Fruit fly (Drosophila melanogaster) whole organism, embryonic: Measurements from ENCODE around the gene Kdm5.

Experiments used
- B-H2 ChIP-seq: fragments of 200-800 bp; sonication (Bioruptor generic); optimal IDR thresholded peaks from 2 replicates; lab custom pipeline; 2018; ENCODE audit warnings: missing biosample characterization, mild to moderate bottlenecking, missing genetic modification characterization
- CG10431 ChIP-seq: fragments of 200-800 bp; sonication (Bioruptor generic); optimal IDR thresholded peaks from 3 replicates; lab custom pipeline; 2018; ENCODE audit warnings: missing biosample characterization, mild to moderate bottlenecking, missing genetic modification characterization
- CG10979 ChIP-seq: fragments of 200-800 bp; sonication (Bioruptor generic); optimal IDR thresholded peaks from 2 replicates; lab custom pipeline; 2018; ENCODE audit warnings: missing biosample characterization, mild to moderate bottlenecking, missing genetic modification characterization, moderate library complexity
- CG12219 ChIP-seq: fragments of 200-800 bp; sonication (Bioruptor generic); optimal IDR thresholded peaks from 3 replicates; lab custom pipeline; 2018; ENCODE audit warnings: missing biosample characterization, mild to moderate bottlenecking, missing genetic modification characterization
- CG1233 ChIP-seq: fragments of 200-800 bp; sonication (Bioruptor generic); optimal IDR thresholded peaks from 4 replicates; lab custom pipeline; 2018; ENCODE audit warnings: missing biosample characterization, mild to moderate bottlenecking, missing genetic modification characterization
- CG12391 ChIP-seq: fragments of 200-800 bp; sonication (Bioruptor generic); optimal IDR thresholded peaks from 3 replicates; lab custom pipeline; 2018; ENCODE audit warnings: missing biosample characterization, mild to moderate bottlenecking, missing genetic modification characterization, moderate library complexity
- CG13624 ChIP-seq: fragments of 200-800 bp; sonication (Bioruptor generic); optimal IDR thresholded peaks from 2 replicates; lab custom pipeline; 2016; ENCODE audit warnings: missing biosample characterization, missing genetic modification characterization
- CG13775 ChIP-seq: fragments of 200-800 bp; sonication (Bioruptor generic); optimal IDR thresholded peaks from 3 replicates; lab custom pipeline; 2017; ENCODE audit warnings: missing biosample characterization, mild to moderate bottlenecking, missing genetic modification characterization
- CG15479 ChIP-seq: fragments of 200-800 bp; sonication (Bioruptor generic); optimal IDR thresholded peaks from 3 replicates; lab custom pipeline; 2019; ENCODE audit warnings: missing biosample characterization, mild to moderate bottlenecking, missing genetic modification characterization, moderate library complexity
- CG15601 ChIP-seq: fragments of 200-800 bp; sonication (Bioruptor generic); optimal IDR thresholded peaks from 3 replicates; lab custom pipeline; 2019; ENCODE audit warnings: missing biosample characterization, mild to moderate bottlenecking, missing genetic modification characterization, moderate library complexity
- CG16779 ChIP-seq: fragments of 200-800 bp; sonication (Bioruptor generic); IDR thresholded peaks from 2 replicates; pipeline ENCODE4 v1.3.6; 2022; ENCODE audit warnings: missing biosample characterization, missing genetic modification characterization
- CG17359 ChIP-seq: fragments of 200-800 bp; sonication (Bioruptor generic); optimal IDR thresholded peaks from 3 replicates; lab custom pipeline; 2018; ENCODE audit warnings: missing biosample characterization, mild to moderate bottlenecking, missing genetic modification characterization, moderate library complexity
- CG2116 ChIP-seq: fragments of 200-800 bp; sonication (Bioruptor generic); optimal IDR thresholded peaks from 3 replicates; lab custom pipeline; 2018; ENCODE audit warnings: missing biosample characterization, mild to moderate bottlenecking, missing genetic modification characterization
- CG2120 ChIP-seq: fragments of 200-800 bp; sonication (Bioruptor generic); optimal IDR thresholded peaks from 3 replicates; lab custom pipeline; 2016; ENCODE audit warnings: missing biosample characterization, missing genetic modification characterization
- CG2712 ChIP-seq: fragments of 200-800 bp; optimal IDR thresholded peaks from 3 replicates; lab custom pipeline; 2019; ENCODE audit warnings: missing biosample characterization, mild to moderate bottlenecking, missing genetic modification characterization, moderate library complexity
- CG31365 ChIP-seq: fragments of 200-800 bp; sonication (Bioruptor generic); optimal IDR thresholded peaks from 2 replicates; lab custom pipeline; 2018; ENCODE audit warnings: missing biosample characterization, mild to moderate bottlenecking, missing genetic modification characterization
- CG4282 ChIP-seq: fragments of 200-800 bp; sonication (Bioruptor generic); optimal IDR thresholded peaks from 2 replicates; lab custom pipeline; 2016; ENCODE audit warnings: missing biosample characterization, missing genetic modification characterization
- CG8089 ChIP-seq: fragments of 200-800 bp; sonication (Bioruptor generic); optimal IDR thresholded peaks from 3 replicates; lab custom pipeline; 2016; ENCODE audit warnings: missing biosample characterization, missing genetic modification characterization
- CG8359 ChIP-seq: fragments of 200-800 bp; sonication (Bioruptor generic); optimal IDR thresholded peaks from 2 replicates; lab custom pipeline; 2017; ENCODE audit warnings: missing biosample characterization, mild to moderate bottlenecking, missing genetic modification characterization, borderline replicate concordance
- CG8478 ChIP-seq: fragments of >200 bp; optimal IDR thresholded peaks from 2 replicates; lab custom pipeline; 2018
- D19A ChIP-seq: fragments of 200-800 bp; optimal IDR thresholded peaks from 3 replicates; lab custom pipeline; 2019; ENCODE audit warnings: missing biosample characterization, mild to moderate bottlenecking, missing genetic modification characterization, moderate library complexity
- Dad ChIP-seq: fragments of 200-800 bp; sonication (Bioruptor generic); optimal IDR thresholded peaks from 3 replicates; lab custom pipeline; 2016; ENCODE audit warnings: missing biosample characterization, missing genetic modification characterization
- Eip74EF ChIP-seq, 2 experiments: fragments of 200-800 bp in 1 of 2; fragments of >200 bp in 1 of 2; sonication (Bioruptor generic) in 1 of 2; optimal IDR thresholded peaks; 2 replicates each; lab custom pipeline; 2017 to 2019; ENCODE audit warnings: missing biosample characterization in 2 of 2, missing genetic modification characterization in 2 of 2, mild to moderate bottlenecking in 1 of 2, moderate library complexity in 1 of 2
- HLHmδ ChIP-seq: fragments of 200-800 bp; sonication (Bioruptor generic); optimal IDR thresholded peaks from 2 replicates; lab custom pipeline; 2018; ENCODE audit warnings: missing biosample characterization, mild to moderate bottlenecking, missing genetic modification characterization, moderate library complexity
- NC2β ChIP-seq: fragments of 200-800 bp; sonication (Bioruptor generic); optimal IDR thresholded peaks from 2 replicates; lab custom pipeline; 2016; ENCODE audit warnings: missing biosample characterization, missing genetic modification characterization
- NfI ChIP-seq: fragments of 200-800 bp; sonication (Bioruptor generic); optimal IDR thresholded peaks from 3 replicates; lab custom pipeline; 2018; ENCODE audit warnings: missing biosample characterization, mild to moderate bottlenecking, missing genetic modification characterization, moderate library complexity
- Sox100B ChIP-seq: fragments of 200-800 bp; sonication (Bioruptor generic); optimal IDR thresholded peaks from 3 replicates; lab custom pipeline; 2018; ENCODE audit warnings: missing biosample characterization, mild to moderate bottlenecking, missing genetic modification characterization
- Stat92E ChIP-seq, 3 experiments: fragments of >200 bp in 2 of 3; fragments of 200-800 bp in 1 of 3; sonication (Bioruptor generic) in 1 of 3; optimal IDR thresholded peaks; 2 replicates each; lab custom pipeline; 2017 to 2019; ENCODE audit warnings: missing biosample characterization in 3 of 3, missing genetic modification characterization in 3 of 3, mild to moderate bottlenecking in 1 of 3, moderate library complexity in 1 of 3
- Trl ChIP-seq, 3 experiments: fragments of >200 bp in 2 of 3; fragments of 200-800 bp in 1 of 3; sonication (Bioruptor generic) in 1 of 3; optimal IDR thresholded peaks; 2 replicates in 1 of 3; 3 replicates in 2 of 3; lab custom pipeline; 2016 to 2017; ENCODE audit warnings: missing biosample characterization in 1 of 3, missing genetic modification characterization in 1 of 3
- ase ChIP-seq: fragments of 200-800 bp; sonication (Bioruptor generic); IDR thresholded peaks from 3 replicates; pipeline ENCODE4 v1.3.6; 2022; ENCODE audit warnings: missing biosample characterization, missing genetic modification characterization
- cad ChIP-seq: fragments of >200 bp; optimal IDR thresholded peaks from 2 replicates; lab custom pipeline; 2017; ENCODE audit warnings: missing biosample characterization, missing genetic modification characterization
- dpn ChIP-seq, 2 experiments: fragments of 200-800 bp; sonication (Bioruptor generic); optimal IDR thresholded peaks; 3 replicates each; lab custom pipeline; 2016; ENCODE audit warnings: missing biosample characterization in 2 of 2, missing genetic modification characterization in 2 of 2
- ftz-f1 ChIP-seq: fragments of 200-800 bp; sonication (Bioruptor generic); optimal IDR thresholded peaks from 2 replicates; lab custom pipeline; 2016; ENCODE audit warnings: missing biosample characterization, missing genetic modification characterization
- fu2 ChIP-seq: fragments of 200-800 bp; sonication (Bioruptor generic); optimal IDR thresholded peaks from 2 replicates; lab custom pipeline; 2016; ENCODE audit warnings: missing biosample characterization, missing genetic modification characterization
- grau ChIP-seq: fragments of 200-800 bp; optimal IDR thresholded peaks from 3 replicates; lab custom pipeline; 2019; ENCODE audit warnings: missing biosample characterization, mild to moderate bottlenecking, missing genetic modification characterization, moderate library complexity
- grn ChIP-seq: fragments of 200-800 bp; sonication (Bioruptor generic); optimal IDR thresholded peaks from 3 replicates; lab custom pipeline; 2017; ENCODE audit warnings: missing biosample characterization, missing genetic modification characterization
- her ChIP-seq: fragments of 200-800 bp; sonication (Bioruptor generic); optimal IDR thresholded peaks from 2 replicates; lab custom pipeline; 2016; ENCODE audit warnings: missing biosample characterization, missing genetic modification characterization
- kah ChIP-seq: fragments of 200-800 bp; sonication (Bioruptor generic); optimal IDR thresholded peaks from 2 replicates; lab custom pipeline; 2018; ENCODE audit warnings: missing biosample characterization, mild to moderate bottlenecking, missing genetic modification characterization
- kni ChIP-seq: fragments of 200-800 bp; sonication (Bioruptor generic); optimal IDR thresholded peaks from 3 replicates; lab custom pipeline; 2017; ENCODE audit warnings: mild to moderate bottlenecking, missing biosample characterization, missing genetic modification reagents, missing genetic modification characterization
- luna ChIP-seq: fragments of 200-800 bp; sonication (Bioruptor generic); optimal IDR thresholded peaks from 2 replicates; lab custom pipeline; 2016; ENCODE audit warnings: missing biosample characterization, missing genetic modification characterization
- oc ChIP-seq: fragments of 200-800 bp; sonication (Bioruptor generic); optimal IDR thresholded peaks from 2 replicates; lab custom pipeline; 2018; ENCODE audit warnings: missing biosample characterization, mild to moderate bottlenecking, missing genetic modification characterization, moderate library complexity
- scrt ChIP-seq: fragments of 200-800 bp; sonication (Bioruptor generic); optimal IDR thresholded peaks from 2 replicates; lab custom pipeline; 2018; ENCODE audit warnings: missing biosample characterization, mild to moderate bottlenecking, missing genetic modification characterization, moderate library complexity
- sd ChIP-seq: fragments of 200-800 bp; sonication (Bioruptor generic); optimal IDR thresholded peaks from 3 replicates; lab custom pipeline; 2018; ENCODE audit warnings: missing biosample characterization, mild to moderate bottlenecking, missing genetic modification characterization, moderate library complexity
- wek ChIP-seq: fragments of 200-800 bp; sonication (Bioruptor generic); optimal IDR thresholded peaks from 3 replicates; lab custom pipeline; 2018; ENCODE audit warnings: missing biosample characterization, mild to moderate bottlenecking, missing genetic modification characterization, moderate library complexity

Kdm5 gene

dm6 chr2L:5980862-5981432, 18.4 kb downstream of the Kdm5 start, which contains the start of gene chic (continued):
- TF ChIP-seq CG4282 (GFP tag; lab: Kevin White, UChicago) (no peak), fu2 (GFP tag; lab: Kevin White, UChicago) (peak; percentile 0), CG2116 (GFP tag; lab: Kevin White, UChicago) (peak; percentile 16)

DNA sequence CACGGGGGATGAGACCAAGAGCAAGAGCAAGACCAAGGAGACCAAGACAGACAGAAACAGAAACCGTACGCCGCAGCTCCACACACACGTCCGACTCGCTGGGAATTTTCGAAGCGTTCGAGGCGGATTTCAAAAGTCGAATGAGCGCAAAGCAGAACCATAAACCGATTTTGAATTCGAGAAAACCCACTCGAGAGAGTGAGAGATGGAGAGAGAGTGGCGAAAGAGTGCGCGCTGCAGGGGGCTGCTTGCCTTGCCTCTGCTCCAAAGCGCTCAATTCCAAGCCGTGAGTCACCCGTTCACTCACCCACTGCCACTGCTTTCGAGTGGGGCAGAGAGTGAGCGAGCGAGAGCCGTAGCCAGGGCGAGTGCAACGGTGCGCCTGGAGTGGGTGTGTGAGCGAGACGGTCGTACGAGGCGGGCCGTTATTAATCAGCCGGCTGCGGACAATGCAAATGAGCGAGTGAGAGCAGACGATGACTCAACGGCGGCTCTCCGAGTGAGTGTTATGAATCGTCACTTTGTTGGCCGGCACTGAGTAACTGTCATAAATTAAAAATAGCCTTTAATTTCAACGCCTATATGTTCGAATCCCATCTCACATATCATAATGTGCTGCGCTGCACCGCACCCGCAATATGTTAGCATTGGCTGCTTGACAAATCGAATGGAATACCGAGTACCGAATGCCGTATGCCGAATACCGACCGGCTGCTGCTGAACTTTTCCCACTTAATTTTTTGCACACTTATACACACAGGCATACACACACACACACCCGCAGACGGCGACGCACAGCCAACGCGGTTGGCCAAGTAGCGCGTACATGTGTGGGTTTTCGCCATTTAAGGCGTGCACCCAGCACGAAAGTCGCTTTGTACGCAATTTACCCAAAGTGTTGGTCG, 19.1 kb downstream of the Kdm5 start:
- TF ChIP-seq dpn (GFP tag; optimal IDR thresholded peaks at IDR 0.05; lab: Kevin White, UChicago) (peak in 1 of 2 experiments; percentile 9), CG16779 (no peak), Eip74EF (GFP tag; optimal IDR thresholded peaks at IDR 0.05; lab: Kevin White, UChicago) (peak in 1 of 2 experiments; percentile 62), her (GFP tag; lab: Kevin White, UChicago) (peak; percentile 65), CG31365 (peak; percentile 39), CG12219 (no peak), CG13624 (peak; percentile 17), ftz-f1 (GFP tag; lab: Kevin White, UChicago) (peak; percentile 58), cad (GFP tag; lab: Kevin White, UChicago) (peak; percentile 68), D19A (peak; percentile 19), CG10431 (GFP tag; lab: Kevin White, UChicago) (peak; percentile 35), Dad (peak; percentile 21), kni (GFP tag; lab: Kevin White, UChicago) (peak; percentile 61), B-H2 (GFP tag; lab: Kevin White, UChicago) (peak; percentile 51), CG8478 (no peak), Stat92E (GFP tag; optimal IDR thresholded peaks at IDR 0.05; lab: Kevin White, UChicago) (peak in 1 of 3 experiments; percentile 79), CG12391 (peak; percentile 8), grau (tag; lab: Kevin White, UChicago) (peak; percentile 33), sd (tag; lab: Kevin White, UChicago) (peak; percentile 41), CG2120 (GFP tag; lab: Kevin White, UChicago) (peak; percentile 17), wek (GFP tag; lab: Kevin White, UChicago) (peak; percentile 57), CG17359 (tag; lab: Kevin White, UChicago) (peak; percentile 44), CG2712 (tag; lab: Kevin White, UChicago) (peak; percentile 34), Sox100B (GFP tag; lab: Kevin White, UChicago) (no peak), ase (no peak), CG13775 (GFP tag; lab: Kevin White, UChicago) (no peak), luna (no peak), oc (tag; lab: Kevin White, UChicago) (peak; percentile 16), HLHmδ (GFP tag; lab: Kevin White, UChicago) (peak; percentile 83), NC2β (peak; percentile 28), CG15601 (tag; lab: Kevin White, UChicago) (peak; percentile 40), NfI (GFP tag; lab: Kevin White, UChicago) (peak; percentile 4), CG8089 (GFP tag; lab: Kevin White, UChicago) (no peak), CG10979 (tag; lab: Kevin White, UChicago) (no peak), kah (GFP tag; lab: Kevin White, UChicago) (peak; percentile 9), scrt (GFP tag; lab: Kevin White, UChicago) (peak; percentile 49), CG8359 (GFP tag; lab: Kevin White, UChicago) (peak; percentile 12), CG1233 (GFP tag; lab: Kevin White, UChicago) (peak; percentile 37), Trl (optimal IDR thresholded peaks at IDR 0.05; lab: Kevin White, UChicago) (peak; percentile 97 to 98), Trl (GFP tag; optimal IDR thresholded peaks at IDR 0.05; lab: Kevin White, UChicago) (peak; percentile 62), CG15479 (peak; percentile 21), grn (peak; percentile 4)
